Worm (Caenorhabditis elegans) whole organism, L3 larva: ENCODE measurements around the gene nspe-8.
"Not testable (repeated sequence)": the region's sequence is repeated elsewhere in the genome, so short reads cannot be mapped to it uniquely, and the experiment has no call there.

ENCODE experiments used
- R02D3.7 ChIP-seq: fragments of 150-350 bp; optimal IDR thresholded peaks from 2 replicates; lab custom pipeline; 2014; ENCODE audit warnings: missing biosample characterization, missing genetic modification characterization
- aly-2 ChIP-seq: fragments of 150-350 bp; optimal IDR thresholded peaks from 2 replicates; lab custom pipeline; 2014; ENCODE audit warnings: missing biosample characterization, missing genetic modification characterization
- ceh-16 ChIP-seq: sonication (generic microtip); optimal IDR thresholded peaks from 2 replicates; lab custom pipeline; 2017; ENCODE audit warnings: missing biosample characterization, missing genetic modification characterization
- ceh-28 ChIP-seq: fragments of 150-350 bp; optimal IDR thresholded peaks from 2 replicates; lab custom pipeline; 2014; ENCODE audit warnings: missing biosample characterization, missing genetic modification reagents, missing genetic modification characterization
- ceh-9 ChIP-seq: sonication (generic microtip); optimal IDR thresholded peaks from 2 replicates; lab custom pipeline; 2018; ENCODE audit warnings: missing biosample characterization, missing genetic modification characterization
- egl-5 ChIP-seq: fragments of 150-350 bp; optimal IDR thresholded peaks from 2 replicates; lab custom pipeline; 2017; ENCODE audit warnings: missing biosample characterization, missing genetic modification reagents, missing genetic modification characterization, inconsistent platforms
- elt-1 ChIP-seq: fragments of 150-350 bp; optimal IDR thresholded peaks from 2 replicates; lab custom pipeline; 2014; ENCODE audit warnings: missing biosample characterization, missing genetic modification characterization
- eor-1 ChIP-seq, 2 experiments: fragments of 150-350 bp; optimal IDR thresholded peaks; 2 replicates each; lab custom pipeline; 2014 to 2018; ENCODE audit warnings: missing biosample characterization in 2 of 2, missing genetic modification characterization in 2 of 2
- fkh-10 ChIP-seq: sonication (generic microtip); optimal IDR thresholded peaks from 2 replicates; lab custom pipeline; 2017; ENCODE audit warnings: missing biosample characterization, missing genetic modification reagents, missing genetic modification characterization
- fkh-2 ChIP-seq: fragments of 150-350 bp; optimal IDR thresholded peaks from 2 replicates; lab custom pipeline; 2014; ENCODE audit warnings: missing biosample characterization, missing genetic modification reagents, missing genetic modification characterization
- hmg-11 ChIP-seq: sonication (generic microtip); optimal IDR thresholded peaks from 2 replicates; lab custom pipeline; 2016; ENCODE audit warnings: missing genetic modification characterization, missing compliant biosample characterization
- jun-1 ChIP-seq: fragments of 150-350 bp; optimal IDR thresholded peaks from 2 replicates; lab custom pipeline; 2014; ENCODE audit warnings: missing biosample characterization, missing genetic modification reagents, missing genetic modification characterization
- lin-15B ChIP-seq: fragments of 150-350 bp; optimal IDR thresholded peaks from 2 replicates; lab custom pipeline; 2014; ENCODE audit warnings: missing biosample characterization, missing genetic modification characterization
- lin-39 ChIP-seq: fragments of 150-350 bp; optimal IDR thresholded peaks from 2 replicates; lab custom pipeline; 2018; ENCODE audit warnings: missing biosample characterization, missing genetic modification reagents, missing genetic modification characterization
- lsy-12 ChIP-seq: sonication (generic microtip); optimal IDR thresholded peaks from 2 replicates; lab custom pipeline; 2016; ENCODE audit warnings: mild to moderate bottlenecking, missing genetic modification characterization, missing compliant biosample characterization
- mdl-1 ChIP-seq: fragments of 150-350 bp; optimal IDR thresholded peaks from 2 replicates; lab custom pipeline; 2014; ENCODE audit warnings: missing biosample characterization, missing genetic modification characterization
- mml-1 ChIP-seq: fragments of 150-350 bp; sonication (generic microtip); optimal IDR thresholded peaks from 3 replicates; lab custom pipeline; 2014; ENCODE audit warnings: missing biosample characterization, missing genetic modification characterization
- nfya-1 ChIP-seq: sonication (generic microtip); optimal IDR thresholded peaks from 2 replicates; lab custom pipeline; 2017; ENCODE audit warnings: missing genetic modification characterization, mild to moderate bottlenecking, missing compliant biosample characterization, antibody characterized with exemption, moderate library complexity; ENCODE audit not compliant: insufficient read depth
- nhr-11 ChIP-seq: fragments of 150-350 bp; optimal IDR thresholded peaks from 2 replicates; lab custom pipeline; 2014; ENCODE audit warnings: missing biosample characterization, missing genetic modification characterization
- nhr-12 ChIP-seq: fragments of 150-350 bp; optimal IDR thresholded peaks from 2 replicates; lab custom pipeline; 2014; ENCODE audit warnings: missing biosample characterization, missing genetic modification characterization
- nhr-23 ChIP-seq: fragments of 150-350 bp; optimal IDR thresholded peaks from 2 replicates; lab custom pipeline; 2014; ENCODE audit warnings: missing biosample characterization, missing genetic modification reagents, missing genetic modification characterization
- nhr-237 ChIP-seq: fragments of 150-350 bp; optimal IDR thresholded peaks from 2 replicates; lab custom pipeline; 2014; ENCODE audit warnings: missing biosample characterization, missing genetic modification characterization
- nhr-28 ChIP-seq: fragments of 150-350 bp; optimal IDR thresholded peaks from 2 replicates; lab custom pipeline; 2014; ENCODE audit warnings: missing biosample characterization, missing genetic modification characterization
- nhr-43 ChIP-seq: sonication (generic microtip); optimal IDR thresholded peaks from 2 replicates; lab custom pipeline; 2016; ENCODE audit warnings: mild to moderate bottlenecking, missing genetic modification characterization, missing compliant biosample characterization; ENCODE audit not compliant: poor library complexity, severe bottlenecking
- nhr-76 ChIP-seq: fragments of 150-350 bp; sonication (generic microtip); optimal IDR thresholded peaks from 5 replicates; lab custom pipeline; 2014; ENCODE audit warnings: missing biosample characterization, missing genetic modification characterization
- nhr-77 ChIP-seq: fragments of 150-350 bp; optimal IDR thresholded peaks from 2 replicates; lab custom pipeline; 2014; ENCODE audit warnings: missing biosample characterization, missing genetic modification characterization
- pha-4 ChIP-seq: fragments of 150-350 bp; optimal IDR thresholded peaks from 2 replicates; lab custom pipeline; 2014; ENCODE audit warnings: missing biosample characterization, missing genetic modification reagents, missing genetic modification characterization
- pqm-1 ChIP-seq: fragments of 150-350 bp; optimal IDR thresholded peaks from 2 replicates; lab custom pipeline; 2017; ENCODE audit warnings: missing biosample characterization, missing genetic modification characterization, inconsistent platforms
- skn-1 ChIP-seq: fragments of 150-350 bp; optimal IDR thresholded peaks from 2 replicates; lab custom pipeline; 2014; ENCODE audit warnings: missing biosample characterization, missing genetic modification characterization
- snpc-4 ChIP-seq: fragments of 150-350 bp; optimal IDR thresholded peaks from 2 replicates; lab custom pipeline; 2014; ENCODE audit warnings: missing biosample characterization, missing genetic modification characterization
- tbx-2 ChIP-seq: sonication (generic microtip); optimal IDR thresholded peaks from 2 replicates; lab custom pipeline; 2016; ENCODE audit warnings: mild to moderate bottlenecking, missing genetic modification characterization, missing compliant biosample characterization
- unc-62 ChIP-seq: fragments of 150-350 bp; sonication (generic microtip); optimal IDR thresholded peaks from 4 replicates; lab custom pipeline; 2014; ENCODE audit warnings: missing biosample characterization, missing genetic modification reagents, missing genetic modification characterization
- zag-1 ChIP-seq: fragments of 150-350 bp; optimal IDR thresholded peaks from 2 replicates; lab custom pipeline; 2014; ENCODE audit warnings: missing biosample characterization, missing genetic modification characterization
- ztf-11 ChIP-seq: fragments of 150-350 bp; optimal IDR thresholded peaks from 2 replicates; lab custom pipeline; 2014; ENCODE audit warnings: missing biosample characterization, missing genetic modification characterization
- ztf-4 ChIP-seq: fragments of 150-350 bp; optimal IDR thresholded peaks from 2 replicates; lab custom pipeline; 2014; ENCODE audit warnings: missing biosample characterization, missing genetic modification characterization

Gene nspe-8

ce11 chrII:12624433-12624832 lies 2.7 kb upstream of the nspe-8 start, which contains the start of gene Y38E10A.14:
Y38E10A.14 (minus strand) TSS chrII:12624533.
- not testable (repeated sequence) for TF ChIP-seq nhr-76 (tag; lab: Kevin White, UChicago); unc-62 (GFP tag; lab: Kevin White, UChicago); tbx-2 (tag; lab: Kevin White, UChicago)

DNA sequence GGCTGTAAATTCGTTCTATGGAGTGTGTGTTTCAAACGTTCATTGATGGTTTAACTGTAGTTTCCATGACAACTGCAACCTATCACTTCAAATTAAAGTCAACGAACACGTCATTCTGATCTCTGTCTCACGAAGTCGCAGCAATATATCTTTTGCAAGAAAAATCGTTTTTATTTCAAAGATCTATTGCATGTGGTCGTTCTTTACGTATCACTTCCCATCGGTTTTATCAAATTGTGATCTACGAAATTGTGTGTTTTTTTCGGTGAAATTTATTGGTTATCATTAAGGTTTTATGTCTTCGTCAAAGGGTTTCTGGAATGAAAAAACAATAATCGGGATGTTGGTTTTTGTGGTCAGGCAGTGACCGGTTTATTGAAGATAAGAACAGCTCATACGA lies 1.1 kb upstream of the nspe-8 start:
- TF ChIP-seq nhr-23 (tag; lab: Kevin White, UChicago) = no peak
- no peak for TF ChIP-seq nhr-12 (tag; lab: Kevin White, UChicago)
- TF ChIP-seq fkh-10 (GFP tag; lab: Kevin White, UChicago) = no peak
- no peak for TF ChIP-seq snpc-4 (tag; lab: Kevin White, UChicago)
- TF ChIP-seq ceh-9 (tag; lab: Kevin White, UChicago) = no peak
- no peak for TF ChIP-seq lin-15B (tag; lab: Kevin White, UChicago)
- TF ChIP-seq nhr-77 (tag; lab: Kevin White, UChicago) = no peak
- TF ChIP-seq tbx-2 (tag; lab: Kevin White, UChicago) = no peak
- TF ChIP-seq mml-1 (tag; lab: Kevin White, UChicago) = no peak
- TF ChIP-seq unc-62 (GFP tag; lab: Kevin White, UChicago) = no peak
- no peak for TF ChIP-seq nhr-11 (tag; lab: Kevin White, UChicago)
- no peak for TF ChIP-seq zag-1 (tag; lab: Kevin White, UChicago)
- no peak for TF ChIP-seq ztf-4 (tag; lab: Kevin White, UChicago)
- TF ChIP-seq ceh-16 (tag; lab: Kevin White, UChicago) = no peak
- no peak for TF ChIP-seq eor-1 (tag; optimal IDR thresholded peaks at IDR 0.05; lab: Kevin White, UChicago)
- TF ChIP-seq lin-39 (tag; lab: Kevin White, UChicago) = no peak
- no peak for TF ChIP-seq aly-2 (tag; lab: Kevin White, UChicago)
- TF ChIP-seq pqm-1 (tag; lab: Kevin White, UChicago) = no peak
- no peak for TF ChIP-seq lsy-12 (tag; lab: Kevin White, UChicago)

DNA sequence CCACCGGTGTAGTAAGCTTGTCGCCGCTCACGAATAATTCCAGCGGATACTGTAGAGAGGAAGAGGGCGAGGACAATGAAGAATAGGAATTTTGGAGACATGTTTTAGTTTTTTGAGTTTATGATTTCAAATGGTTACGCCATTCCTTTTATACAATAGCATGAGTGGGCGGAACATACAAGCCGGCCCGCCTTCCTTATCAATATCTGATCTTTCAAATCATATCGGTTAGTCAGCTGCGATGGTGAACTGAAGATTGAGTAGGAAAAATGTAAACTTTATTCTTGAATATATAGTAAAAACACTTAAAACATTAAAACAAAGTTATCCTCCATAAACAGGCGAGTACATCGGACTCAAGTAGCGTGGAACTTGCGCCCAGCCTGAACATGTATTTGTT lies 994 bp downstream of the nspe-8 start, which contains the start of gene nspe-1:
Gene nspe-1, minus strand, starts transcription at position 101 of the 400 bp plus-strand sequence.
- TF ChIP-seq lsy-12 (tag; lab: Kevin White, UChicago) = no peak
- no peak for TF ChIP-seq elt-1 (tag; lab: Kevin White, UChicago)
- no peak for TF ChIP-seq snpc-4 (tag; lab: Kevin White, UChicago)

ce11 chrII:12619288-12619687 lies 2.5 kb downstream of the nspe-8 start, which contains the start of gene nspe-2:
nspe-2 (minus strand) TSS chrII:12619388.
- TF ChIP-seq ceh-16 (tag; lab: Kevin White, UChicago) = no peak
- TF ChIP-seq hmg-11 = no peak
- TF ChIP-seq tbx-2 (tag; lab: Kevin White, UChicago) = no peak
- no peak for TF ChIP-seq pqm-1 (tag; lab: Kevin White, UChicago)
- TF ChIP-seq nhr-76 (tag; lab: Kevin White, UChicago) = no peak
- no peak for TF ChIP-seq ceh-28
- TF ChIP-seq pha-4 (tag; lab: Kevin White, UChicago) = no peak
- no peak for TF ChIP-seq nhr-23 (tag; lab: Kevin White, UChicago)
- no peak for TF ChIP-seq R02D3.7 (tag; lab: Kevin White, UChicago)
- no peak for TF ChIP-seq elt-1 (tag; lab: Kevin White, UChicago)
- no peak for TF ChIP-seq fkh-2 (tag; lab: Kevin White, UChicago)
- no peak for TF ChIP-seq nfya-1 (tag; lab: Kevin White, UChicago)

ce11 chrII:12617586-12617985 lies 4.2 kb downstream of the nspe-8 start, which contains the start of gene nspe-3:
nspe-3 (plus strand) TSS chrII:12617886.
- no peak for TF ChIP-seq egl-5 (tag; lab: Kevin White, UChicago)
- no peak for TF ChIP-seq fkh-10 (GFP tag; lab: Kevin White, UChicago)
- no peak for TF ChIP-seq skn-1 (tag; lab: Kevin White, UChicago)
- no peak for TF ChIP-seq nhr-28 (tag; lab: Kevin White, UChicago)
- TF ChIP-seq ztf-11 (tag; lab: Kevin White, UChicago) = no peak
- TF ChIP-seq jun-1 (tag; lab: Kevin White, UChicago) = no peak
- TF ChIP-seq pha-4 (tag; lab: Kevin White, UChicago) = no peak
- TF ChIP-seq R02D3.7 (tag; lab: Kevin White, UChicago) = no peak
- no peak for TF ChIP-seq lin-15B (tag; lab: Kevin White, UChicago)
- no peak for TF ChIP-seq nhr-237 (tag; lab: Kevin White, UChicago)
- TF ChIP-seq mdl-1 (tag; lab: Kevin White, UChicago) = no peak
- TF ChIP-seq nhr-43 = no peak
- TF ChIP-seq nhr-11 (tag; lab: Kevin White, UChicago) = no peak
- TF ChIP-seq, all 47 proteins: peak for 0
